Worm (Caenorhabditis elegans) whole organism, L4 larva: ENCODE measurements around the gene K10D2.5.

ENCODE experiments used
- F26F4.8 ChIP-seq: fragments of 200-800 bp; sonication (Bioruptor generic); conservative IDR thresholded peaks from 2 replicates; pipeline ENCODE4 v1.3.6; 2022; ENCODE audit warnings: missing genetic modification characterization, missing compliant biosample characterization
- Y5F2A.4 ChIP-seq: fragments of 200-800 bp; sonication (Bioruptor generic); optimal IDR thresholded peaks from 2 replicates; lab custom pipeline; 2018; ENCODE audit warnings: mild to moderate bottlenecking, missing genetic modification characterization, missing compliant biosample characterization
- ama-1 ChIP-seq: fragments of 150-350 bp; optimal IDR thresholded peaks from 2 replicates; lab custom pipeline; 2014; ENCODE audit warnings: inconsistent platforms, mixed read lengths
- lin-13 ChIP-seq: fragments of 150-350 bp; optimal IDR thresholded peaks from 2 replicates; lab custom pipeline; 2014; ENCODE audit warnings: missing biosample characterization, missing genetic modification reagents, missing genetic modification characterization
- mxl-3 ChIP-seq: fragments of 200-800 bp; sonication (Bioruptor generic); optimal IDR thresholded peaks from 2 replicates; lab custom pipeline; 2018; ENCODE audit warnings: mild to moderate bottlenecking, missing genetic modification characterization, missing compliant biosample characterization
- nhr-42 ChIP-seq: fragments of 200-800 bp; sonication (Bioruptor generic); IDR thresholded peaks from 2 replicates; pipeline ENCODE4 v1.3.6; 2022; ENCODE audit warnings: missing genetic modification characterization, missing compliant biosample characterization
- nhr-77 ChIP-seq: fragments of 150-350 bp; optimal IDR thresholded peaks from 2 replicates; lab custom pipeline; 2014; ENCODE audit warnings: missing biosample characterization, missing genetic modification characterization
- pha-4 ChIP-seq, 2 experiments: fragments of 150-350 bp in 1 of 2; fragments of 200-800 bp in 1 of 2; sonication (Bioruptor generic) in 1 of 2; IDR thresholded peaks in 1 of 2; optimal IDR thresholded peaks in 1 of 2; 2 replicates each; pipeline versions ENCODE4 v1.3.6 to Lab custom; 2014 to 2022; ENCODE audit warnings: missing genetic modification characterization in 2 of 2, missing genetic modification reagents in 2 of 2, missing biosample characterization in 1 of 2, missing compliant biosample characterization in 1 of 2
- rbr-2 ChIP-seq: sonication (generic microtip); optimal IDR thresholded peaks from 2 replicates; lab custom pipeline; 2016; ENCODE audit warnings: missing genotype, missing genetic modification characterization, missing compliant biosample characterization
- tag-97 ChIP-seq: fragments of 200-800 bp; sonication (Bioruptor generic); IDR thresholded peaks from 2 replicates; pipeline ENCODE4 v1.3.6; 2022; ENCODE audit warnings: missing genetic modification characterization, missing compliant biosample characterization
- tra-1 ChIP-seq: fragments of 200-800 bp; sonication (Bioruptor generic); IDR thresholded peaks from 2 replicates; pipeline ENCODE4 v1.3.6; 2022; ENCODE audit warnings: missing genetic modification reagents, missing genetic modification characterization, missing compliant biosample characterization
- unc-39 ChIP-seq: sonication (generic microtip); optimal IDR thresholded peaks from 2 replicates; lab custom pipeline; 2017; ENCODE audit warnings: missing biosample characterization, missing genetic modification characterization
- zfp-3 ChIP-seq: fragments of 200-800 bp; sonication (Bioruptor generic); conservative IDR thresholded peaks from 2 replicates; pipeline ENCODE4 v1.3.6; 2022; ENCODE audit warnings: missing genetic modification reagents, missing genetic modification characterization, missing compliant biosample characterization
- ztf-11 ChIP-seq: fragments of 150-350 bp; optimal IDR thresholded peaks from 2 replicates; lab custom pipeline; 2014; ENCODE audit warnings: missing biosample characterization, missing genetic modification characterization

ce11 chrIII:5137685-5138084 is 34.8 kb upstream of the K10D2.5 start:
- TF ChIP-seq tra-1 (no peak), ztf-11 (tag; lab: Kevin White, UChicago) (no peak), F26F4.8 (no peak), pha-4 (GFP tag; IDR thresholded peaks at IDR 0.05; lab: Robert Waterston, UW) (no peak), pha-4 (tag; optimal IDR thresholded peaks at IDR 0.05; lab: Kevin White, UChicago) (no peak), lin-13 (GFP tag; lab: Kevin White, UChicago) (no peak), mxl-3 (GFP tag; lab: Kevin White, UChicago) (no peak), rbr-2 (no peak), nhr-77 (tag; lab: Kevin White, UChicago) (no peak), tag-97 (GFP tag; lab: Robert Waterston, UW) (no peak), ama-1 (lab: Kevin White, UChicago) (no peak), zfp-3 (GFP tag; lab: Robert Waterston, UW) (no peak), Y5F2A.4 (GFP tag; lab: Kevin White, UChicago) (no peak), nhr-42 (no peak), unc-39 (no peak)
